Fruit fly (Drosophila melanogaster): ENCODE data around the gene CG13875.
A peak's percentile ranks its signal among the peaks of the same experiment; 100 is the strongest.

CG13875 gene

dm6 chr3L:205723-206284 lies 26.1 kb downstream of the CG13875 start, which contains the start of the genes Gk1 and CG13876 (continued):
- TF ChIP-seq pnt (GFP tag; optimal IDR thresholded peaks at IDR 0.05) (no peak), CG13296 (GFP tag; optimal IDR thresholded peaks at IDR 0.05) (peak; percentile 97), jumu (GFP tag; optimal IDR thresholded peaks at IDR 0.05) (no peak), Dek (tag; optimal IDR thresholded peaks at IDR 0.05) (peak; percentile 97), lmd (GFP tag; IDR thresholded peaks at IDR 0.05) (peak; percentile 89), CG10959 (GFP tag; IDR thresholded peaks at IDR 0.05) (peak; percentile 81), zen (tag; optimal IDR thresholded peaks at IDR 0.05) (peak; percentile 97), CG13424 (tag; optimal IDR thresholded peaks at IDR 0.05) (peak; percentile 98), CG4617 (GFP tag; optimal IDR thresholded peaks at IDR 0.05; ENCODE audit: borderline replicate concordance) (peak; percentile 70), toy (GFP tag; IDR thresholded peaks at IDR 0.05) (peak; percentile 82), CG15514 (GFP tag; optimal IDR thresholded peaks at IDR 0.05) (peak; percentile 91), NK7.1 (GFP tag; optimal IDR thresholded peaks at IDR 0.05) (no peak), tio (GFP tag; optimal IDR thresholded peaks at IDR 0.05) (no peak), CG31388 (GFP tag; optimal IDR thresholded peaks at IDR 0.05) (peak; percentile 59), CkIIα-i1 (GFP tag; IDR thresholded peaks at IDR 0.05) (peak; percentile 41; the same call in 1 of the 2 replicates), zf30C (GFP tag; optimal IDR thresholded peaks at IDR 0.05) (peak; percentile 25), D (optimal IDR thresholded peaks at IDR 0.05) (no peak), D (GFP tag; optimal IDR thresholded peaks at IDR 0.05) (peak; percentile 84), CG32772 (GFP tag; IDR thresholded peaks at IDR 0.05) (peak; percentile 84), unc-4 (GFP tag; IDR thresholded peaks at IDR 0.05; ENCODE audit: partially characterized antibody) (no peak; the same call in 1 of the 2 replicates), fru (optimal IDR thresholded peaks at IDR 0.05) (no peak), Elba2 (GFP tag; optimal IDR thresholded peaks at IDR 0.05) (peak; percentile 58), CG2678 (tag; optimal IDR thresholded peaks at IDR 0.05) (peak; percentile 98), CG15269 (tag; optimal IDR thresholded peaks at IDR 0.05) (peak; percentile 97), dysf (GFP tag; IDR thresholded peaks at IDR 0.05) (peak; percentile 95), lab (GFP tag; optimal IDR thresholded peaks at IDR 0.05) (no peak), tin (GFP tag; optimal IDR thresholded peaks at IDR 0.05) (peak; percentile 86), CG16779 (GFP tag; IDR thresholded peaks at IDR 0.05) (peak; percentile 83), Atf6 (GFP tag; IDR thresholded peaks at IDR 0.05) (peak; percentile 97), CG10267 (tag; optimal IDR thresholded peaks at IDR 0.05) (peak; percentile 91), Ada2b (GFP tag; IDR thresholded peaks at IDR 0.05) (peak; percentile 94), CG17829 (tag; optimal IDR thresholded peaks at IDR 0.05) (peak; percentile 97), CG5245 (GFP tag; optimal IDR thresholded peaks at IDR 0.05) (peak; percentile 81), Lim3 (GFP tag; IDR thresholded peaks at IDR 0.05) (peak; percentile 29; the same call in 1 of the 2 replicates), CG31365 (tag; optimal IDR thresholded peaks at IDR 0.05) (peak; percentile 77), Lpt (GFP tag; optimal IDR thresholded peaks at IDR 0.05) (no peak), CTCF (GFP tag; optimal IDR thresholded peaks at IDR 0.05) (peak; percentile 25), C15 (GFP tag; IDR thresholded peaks at IDR 0.05) (peak; percentile 79; the same call in 1 of the 3 replicates), Poxn (GFP tag; IDR thresholded peaks at IDR 0.05) (peak; percentile 64; the same call in 1 of the 2 replicates), CG42726 (GFP tag; IDR thresholded peaks at IDR 0.05; ENCODE audit: partially characterized antibody) (no peak), CG30020 (tag; optimal IDR thresholded peaks at IDR 0.05) (peak; percentile 85), Sry-δ (GFP tag; optimal IDR thresholded peaks at IDR 0.05) (no peak), Dip2 (GFP tag; IDR thresholded peaks at IDR 0.05) (no peak), CG11723 (GFP tag; optimal IDR thresholded peaks at IDR 0.05) (no peak), CG1233 (GFP tag; optimal IDR thresholded peaks at IDR 0.05) (peak; percentile 94), exex (tag; optimal IDR thresholded peaks at IDR 0.05) (peak; percentile 91), Opbp (GFP tag; IDR thresholded peaks at IDR 0.05; ENCODE audit: partially characterized antibody) (no peak), ap (GFP tag; IDR thresholded peaks at IDR 0.05) (peak; percentile 89), Ravus (GFP tag; IDR thresholded peaks at IDR 0.05) (peak; percentile 77), Optix (GFP tag; IDR thresholded peaks at IDR 0.05) (peak; percentile 72; the same call in 2 of the 3 replicates), disco-r (GFP tag; optimal IDR thresholded peaks at IDR 0.05) (no peak), nerfin-1 (tag; optimal IDR thresholded peaks at IDR 0.05) (peak; percentile 95)

Measured in whole organism, embryonic.